Fruit fly (Drosophila melanogaster): ENCODE results near the gene Rab27.

DNA sequence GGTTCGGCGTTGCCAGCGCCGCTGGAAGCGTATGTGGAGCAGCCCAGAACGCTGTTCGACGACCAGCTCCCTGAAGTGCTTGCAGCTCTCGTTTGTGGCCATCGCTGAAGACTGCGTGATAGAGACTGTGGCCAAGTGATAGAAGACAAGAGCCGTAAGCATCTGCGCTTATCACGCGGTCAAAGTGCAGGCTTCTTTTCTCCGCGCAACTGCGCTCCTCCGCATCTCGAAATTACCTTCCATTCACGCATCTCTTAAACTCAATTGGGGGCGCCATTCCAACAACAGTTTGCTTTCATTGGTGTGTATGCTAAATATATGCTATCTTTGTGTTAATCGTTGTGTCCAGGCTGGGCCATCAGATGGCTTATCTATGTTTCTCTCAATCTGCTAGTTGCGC, 15.2 kb downstream of the Rab27 start, which contains the start of gene CG14787:
- TF ChIP-seq CTCF (optimal IDR thresholded peaks at IDR 0.05) (no peak), CG8478 (optimal IDR thresholded peaks at IDR 0.05) (no peak)
